Worm (Caenorhabditis elegans) whole organism, L1 larva: Measurements from ENCODE around the gene srw-113.
A peak's percentile ranks its signal among the peaks of the same experiment; 100 is the strongest.
"Not testable (repeated sequence)": the region's sequence is repeated elsewhere in the genome, so short reads cannot be mapped to it uniquely, and the experiment has no call there.

Source experiments
- C04F5.9 ChIP-seq: sonication (generic microtip); optimal IDR thresholded peaks from 2 replicates; lab custom pipeline; 2016; ENCODE audit warnings: missing genetic modification characterization, missing compliant biosample characterization
- Y116A8C.19 ChIP-seq: sonication (generic microtip); optimal IDR thresholded peaks from 2 replicates; lab custom pipeline; 2016; ENCODE audit warnings: missing compliant biosample characterization, missing genetic modification characterization, borderline replicate concordance
- alr-1 ChIP-seq: fragments of 200-800 bp; sonication (Bioruptor generic); optimal IDR thresholded peaks from 2 replicates; lab custom pipeline; 2018; ENCODE audit warnings: borderline replicate concordance, mild to moderate bottlenecking, missing genetic modification characterization, missing compliant biosample characterization
- ama-1 ChIP-seq: fragments of 150-350 bp; optimal IDR thresholded peaks from 2 replicates; lab custom pipeline; 2014
- blmp-1 ChIP-seq: fragments of 150-350 bp; optimal IDR thresholded peaks from 2 replicates; lab custom pipeline; 2014; ENCODE audit warnings: missing biosample characterization, missing genetic modification characterization
- ceh-8 ChIP-seq: fragments of 200-800 bp; sonication (Bioruptor generic); optimal IDR thresholded peaks from 2 replicates; lab custom pipeline; 2018; ENCODE audit warnings: mild to moderate bottlenecking, missing genetic modification characterization, moderate library complexity, missing compliant biosample characterization
- ceh-90 ChIP-seq: sonication (generic microtip); optimal IDR thresholded peaks from 2 replicates; lab custom pipeline; 2016; ENCODE audit warnings: missing genetic modification characterization, missing compliant biosample characterization
- ces-1 ChIP-seq: fragments of 150-350 bp; optimal IDR thresholded peaks from 2 replicates; lab custom pipeline; 2014; ENCODE audit warnings: missing biosample characterization, missing genetic modification reagents, missing genetic modification characterization
- efl-1 ChIP-seq, 4 experiments: fragments of 150-350 bp; optimal IDR thresholded peaks in 3 of 4; peaks in 1 of 4; 1 replicate in 1 of 4; 2 replicates in 3 of 4; lab custom pipeline; 2014; ENCODE audit warnings: missing biosample characterization in 2 of 4, missing genetic modification characterization in 2 of 4, missing genetic modification reagents in 2 of 4
- elt-2 ChIP-seq: sonication (generic microtip); optimal IDR thresholded peaks from 2 replicates; lab custom pipeline; 2016; ENCODE audit warnings: missing genetic modification characterization, mild to moderate bottlenecking, inconsistent platforms, missing compliant biosample characterization, missing genetic modification reagents
- fkh-4 ChIP-seq: sonication (generic microtip); optimal IDR thresholded peaks from 2 replicates; lab custom pipeline; 2016; ENCODE audit warnings: missing compliant biosample characterization, missing genetic modification characterization, borderline replicate concordance
- fos-1 ChIP-seq: fragments of 150-350 bp; optimal IDR thresholded peaks from 2 replicates; lab custom pipeline; 2014; ENCODE audit warnings: missing biosample characterization, missing genetic modification characterization
- irx-1 ChIP-seq: sonication (generic microtip); optimal IDR thresholded peaks from 2 replicates; lab custom pipeline; 2016; ENCODE audit warnings: missing genetic modification characterization, missing compliant biosample characterization
- isw-1 ChIP-seq: fragments of 200-800 bp; sonication (Bioruptor generic); IDR thresholded peaks from 2 replicates; pipeline ENCODE4 v1.3.6; 2022; ENCODE audit warnings: missing genetic modification characterization, missing compliant biosample characterization
- lin-35 ChIP-seq, 2 experiments: fragments of 150-350 bp; optimal IDR thresholded peaks; 2 replicates each; lab custom pipeline; 2014; ENCODE audit warnings: missing biosample characterization in 2 of 2, missing genetic modification characterization in 2 of 2, missing genetic modification reagents in 2 of 2
- lsy-2 ChIP-seq, 2 experiments: fragments of 150-350 bp; optimal IDR thresholded peaks; 2 replicates each; lab custom pipeline; 2014; ENCODE audit warnings: missing biosample characterization in 2 of 2, missing genetic modification characterization in 2 of 2
- nhr-20 ChIP-seq: sonication (generic microtip); optimal IDR thresholded peaks from 2 replicates; lab custom pipeline; 2016; ENCODE audit warnings: mild to moderate bottlenecking, missing genetic modification characterization, missing compliant biosample characterization
- nhr-237 ChIP-seq: fragments of 150-350 bp; optimal IDR thresholded peaks from 2 replicates; lab custom pipeline; 2014; ENCODE audit warnings: missing biosample characterization, missing genetic modification characterization
- nhr-71 ChIP-seq: sonication (generic microtip); optimal IDR thresholded peaks from 2 replicates; lab custom pipeline; 2016; ENCODE audit warnings: mild to moderate bottlenecking, missing genetic modification characterization, moderate library complexity, missing compliant biosample characterization
- nhr-76 ChIP-seq: sonication (generic microtip); optimal IDR thresholded peaks from 2 replicates; lab custom pipeline; 2017; ENCODE audit warnings: missing biosample characterization, missing genetic modification characterization
- pag-3 ChIP-seq: sonication (generic microtip); optimal IDR thresholded peaks from 2 replicates; lab custom pipeline; 2017; ENCODE audit warnings: missing genetic modification characterization, mild to moderate bottlenecking, missing compliant biosample characterization, antibody characterized with exemption, borderline replicate concordance; ENCODE audit not compliant: insufficient read depth
- pax-3 ChIP-seq: fragments of 200-800 bp; sonication (Bioruptor generic); optimal IDR thresholded peaks from 2 replicates; lab custom pipeline; 2018; ENCODE audit warnings: mild to moderate bottlenecking, missing genetic modification characterization, moderate library complexity, missing compliant biosample characterization
- pqm-1 ChIP-seq: sonication (generic microtip); optimal IDR thresholded peaks from 3 replicates; lab custom pipeline; 2017; ENCODE audit warnings: missing biosample characterization, missing genetic modification characterization
- rnt-1 ChIP-seq: sonication (generic microtip); optimal IDR thresholded peaks from 2 replicates; lab custom pipeline; 2016; ENCODE audit warnings: mild to moderate bottlenecking, missing genetic modification characterization, moderate library complexity, missing compliant biosample characterization
- skn-1 ChIP-seq: fragments of 150-350 bp; optimal IDR thresholded peaks from 2 replicates; lab custom pipeline; 2014; ENCODE audit warnings: missing biosample characterization, missing genetic modification characterization
- snpc-4 ChIP-seq: fragments of 150-350 bp; optimal IDR thresholded peaks from 2 replicates; lab custom pipeline; 2014; ENCODE audit warnings: missing biosample characterization, missing genetic modification characterization
- sox-4 ChIP-seq: sonication (generic microtip); optimal IDR thresholded peaks from 2 replicates; lab custom pipeline; 2016; ENCODE audit warnings: missing genetic modification characterization, missing compliant biosample characterization
- tlp-1 ChIP-seq: fragments of 150-350 bp; optimal IDR thresholded peaks from 2 replicates; lab custom pipeline; 2014; ENCODE audit warnings: missing biosample characterization, missing genetic modification characterization
- unc-130 ChIP-seq: fragments of 150-350 bp; optimal IDR thresholded peaks from 2 replicates; lab custom pipeline; 2017; ENCODE audit warnings: missing biosample characterization, missing genetic modification characterization, inconsistent platforms
- unc-62 ChIP-seq: fragments of 150-350 bp; optimal IDR thresholded peaks from 2 replicates; lab custom pipeline; 2014; ENCODE audit warnings: missing biosample characterization, missing genetic modification reagents, missing genetic modification characterization
- unc-86 ChIP-seq: sonication (generic microtip); optimal IDR thresholded peaks from 2 replicates; lab custom pipeline; 2016; ENCODE audit warnings: missing genetic modification characterization, missing compliant biosample characterization
- vab-15 ChIP-seq: sonication (generic microtip); optimal IDR thresholded peaks from 2 replicates; lab custom pipeline; 2017; ENCODE audit warnings: missing genotype, mild to moderate bottlenecking, missing genetic modification characterization, missing compliant biosample characterization
- zag-1 ChIP-seq: fragments of 150-350 bp; optimal IDR thresholded peaks from 2 replicates; lab custom pipeline; 2014; ENCODE audit warnings: missing biosample characterization, missing genetic modification characterization
- zip-4 ChIP-seq: fragments of 200-800 bp; sonication (Bioruptor generic); optimal IDR thresholded peaks from 2 replicates; lab custom pipeline; 2018; ENCODE audit warnings: mild to moderate bottlenecking, missing genetic modification characterization, moderate library complexity, missing compliant biosample characterization
- ztf-11 ChIP-seq, 2 experiments: sonication (generic microtip); optimal IDR thresholded peaks; 2 replicates each; lab custom pipeline; 2016 to 2017; ENCODE audit warnings: missing genetic modification characterization in 2 of 2, missing biosample characterization in 1 of 2, missing compliant biosample characterization in 1 of 2

srw-113 gene

DNA sequence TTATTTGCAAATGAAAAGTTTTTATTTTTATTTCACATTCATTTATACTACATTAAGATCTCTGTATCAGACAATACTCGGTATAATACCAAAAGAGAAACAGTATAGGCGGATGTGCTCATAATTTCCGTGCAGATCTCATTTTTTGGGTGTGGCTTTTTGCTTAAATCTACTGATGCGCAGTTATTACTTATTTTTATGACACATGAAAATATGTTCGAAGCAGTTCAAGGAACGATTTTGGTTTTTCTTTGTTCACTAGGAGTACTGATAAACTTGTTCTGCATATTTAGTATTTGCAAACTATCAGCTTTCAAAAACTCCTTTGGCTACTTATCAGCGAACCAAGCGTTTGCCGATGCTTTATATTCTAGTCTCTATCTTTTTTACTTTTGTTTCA, 19.4 kb downstream of the srw-113 start, which contains the start of gene srx-58:
TSS of gene srx-58 (plus strand) at position 301 of the 400 bp plus-strand sequence.
- TF ChIP-seq rnt-1 (tag; lab: Kevin White, UChicago) = no peak
- no peak for TF ChIP-seq ces-1 (GFP tag; lab: Kevin White, UChicago)
- TF ChIP-seq tlp-1 = no peak
- TF ChIP-seq lsy-2 (tag; optimal IDR thresholded peaks at IDR 0.05; lab: Kevin White, UChicago) = no peak
- no peak for TF ChIP-seq skn-1 (tag; lab: Kevin White, UChicago)
- no peak for TF ChIP-seq ceh-90
- TF ChIP-seq unc-62 = no peak
- TF ChIP-seq fos-1 (tag; lab: Kevin White, UChicago) = no peak
- TF ChIP-seq irx-1 = no peak
- no peak for TF ChIP-seq fkh-4 (tag; lab: Kevin White, UChicago)
- TF ChIP-seq sox-4 (tag; lab: Kevin White, UChicago) = no peak
- TF ChIP-seq ztf-11 (tag; optimal IDR thresholded peaks at IDR 0.05; lab: Kevin White, UChicago) = no peak
- no peak for TF ChIP-seq pag-3 (tag; lab: Kevin White, UChicago)
- no peak for TF ChIP-seq isw-1 (GFP tag; lab: Robert Waterston, UW)
- no peak for TF ChIP-seq Y116A8C.19
- TF ChIP-seq zag-1 (tag; lab: Kevin White, UChicago) = no peak
- TF ChIP-seq nhr-71 (tag; lab: Kevin White, UChicago) = no peak
- TF ChIP-seq nhr-237 (tag; lab: Kevin White, UChicago) = no peak
- no peak for TF ChIP-seq blmp-1 (tag; lab: Kevin White, UChicago)
- no peak for TF ChIP-seq ceh-8 (GFP tag; lab: Kevin White, UChicago)

DNA sequence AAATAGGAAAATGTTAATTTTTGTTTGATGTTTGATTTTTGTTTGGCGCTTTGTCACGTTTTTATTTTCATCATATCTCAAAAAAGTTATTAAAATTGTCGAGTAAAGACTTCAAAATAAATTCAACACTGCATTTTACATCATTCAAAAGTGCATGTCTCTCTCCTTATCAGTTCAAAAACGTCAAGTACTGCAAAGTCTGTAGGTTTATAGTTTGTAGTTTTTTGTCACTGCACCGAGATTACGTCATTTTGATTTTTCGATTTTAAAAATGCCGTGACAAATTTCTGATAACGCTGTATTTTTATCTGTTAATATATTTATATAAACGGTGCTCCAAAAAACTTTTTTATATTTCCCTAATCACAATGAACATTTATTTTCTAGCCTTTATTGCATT, 21.7 kb downstream of the srw-113 start, which contains the start of gene C29F3.7:
TSS of gene C29F3.7 (plus strand) at position 254 of the 400 bp plus-strand sequence.
- TF ChIP-seq lin-35 (GFP tag; optimal IDR thresholded peaks at IDR 0.05; lab: Kevin White, UChicago) (peak in 1 of 2 experiments; percentile 42), pqm-1 (peak; percentile 55), vab-15 (tag; lab: Kevin White, UChicago) (no peak), pax-3 (tag; lab: Kevin White, UChicago) (peak; percentile 67), snpc-4 (tag; lab: Kevin White, UChicago) (no peak), elt-2 (tag; lab: Kevin White, UChicago) (peak; percentile 98), efl-1 (optimal IDR thresholded peaks at IDR 0.05; lab: Kevin White, UChicago) (no peak), efl-1 (GFP tag; optimal IDR thresholded peaks at IDR 0.05 in 1 of 2; lab: Kevin White, UChicago) (peak in 1 of 2 experiments; percentile 44), nhr-20 (tag; lab: Kevin White, UChicago) (peak; percentile 63), unc-86 (tag; lab: Kevin White, UChicago) (no peak)
- TF ChIP-seq, all 84 proteins: peak for 6

ce11 chrV:15361412-15361811, 28.5 kb downstream of the srw-113 start, which contains the start of gene ech-1.1:
ech-1.1 (minus strand) TSS chrV:15361512.
- not testable (repeated sequence) for TF ChIP-seq nhr-76, vab-15, unc-130 (tag; lab: Kevin White, UChicago)

ce11 chrV:15367770-15368169, 34.8 kb downstream of the srw-113 start:
- no peak for TF ChIP-seq fos-1 (tag; lab: Kevin White, UChicago)
- no peak for TF ChIP-seq efl-1 (optimal IDR thresholded peaks at IDR 0.05; lab: Kevin White, UChicago)
- TF ChIP-seq efl-1 (GFP tag; optimal IDR thresholded peaks at IDR 0.05 in 1 of 2; lab: Kevin White, UChicago) = no peak
- TF ChIP-seq C04F5.9 (tag; lab: Kevin White, UChicago) = no peak
- no peak for TF ChIP-seq ama-1
- no peak for TF ChIP-seq zip-4 (GFP tag; lab: Kevin White, UChicago)
- no peak for TF ChIP-seq ztf-11 (tag; optimal IDR thresholded peaks at IDR 0.05; lab: Kevin White, UChicago)
- no peak for TF ChIP-seq alr-1
